Worm (Caenorhabditis elegans): Measurements from ENCODE around the gene btb-10.
"Not testable (repeated sequence)": the region's sequence is repeated elsewhere in the genome, so short reads cannot be mapped to it uniquely, and the experiment has no call there.

The btb-10 gene

DNA sequence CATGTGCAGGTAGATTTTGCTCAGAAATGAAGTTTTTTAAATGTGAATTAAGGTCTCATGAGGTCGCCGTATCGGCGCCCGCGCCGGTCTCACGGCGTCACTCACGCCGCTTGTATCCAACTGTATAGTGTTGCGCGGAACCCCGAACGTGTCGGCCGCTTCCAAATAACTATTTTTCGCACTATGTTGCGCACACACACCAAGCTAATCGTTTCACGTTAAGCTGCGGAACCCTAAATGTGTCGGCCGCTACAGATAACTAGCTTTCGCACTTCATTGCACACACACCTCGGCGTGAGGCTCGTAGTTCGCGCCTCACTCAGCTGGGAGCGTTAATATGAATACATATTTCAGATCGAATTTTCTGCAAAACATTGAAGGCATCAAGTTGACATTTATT is 13.7 kb downstream of the btb-10 start:
- TF ChIP-seq pes-1 (GFP tag; IDR thresholded peaks at IDR 0.05) = peak; percentile 19; the same call in 1 of the 2 replicates
- TF ChIP-seq tbx-37 (GFP tag; conservative IDR thresholded peaks at IDR 0.05) = no peak
- no peak for TF ChIP-seq ceh-36 (tag; optimal IDR thresholded peaks at IDR 0.05)
- no peak for TF ChIP-seq ets-7 (tag; optimal IDR thresholded peaks at IDR 0.05)
- no peak for TF ChIP-seq hmg-4 (GFP tag; optimal IDR thresholded peaks at IDR 0.05)
- TF ChIP-seq B0310.2 (tag; optimal IDR thresholded peaks at IDR 0.05) = no peak
- TF ChIP-seq tra-4 (tag; optimal IDR thresholded peaks at IDR 0.05) = no peak
- TF ChIP-seq aly-1 (tag; optimal IDR thresholded peaks at IDR 0.05) = no peak

DNA sequence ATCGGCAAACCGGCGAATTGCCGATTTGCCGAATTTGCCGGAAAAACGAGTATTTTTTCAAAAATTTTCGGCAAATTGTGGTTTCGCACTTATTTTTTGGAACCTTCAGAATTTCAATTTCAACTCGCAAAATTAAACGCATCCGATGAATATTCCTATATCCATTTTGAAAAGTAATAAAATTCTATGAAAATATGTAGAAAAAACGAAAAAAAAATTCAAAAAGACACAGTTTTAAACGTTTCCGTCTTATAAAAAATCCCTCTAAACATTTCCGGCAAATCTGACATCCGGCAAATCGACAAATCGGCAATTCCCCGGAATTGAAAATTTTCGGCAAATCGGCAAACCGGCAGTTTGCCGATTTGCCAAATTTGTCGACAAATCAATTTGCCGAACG is 14.9 kb downstream of the btb-10 start, which contains the start of gene str-148:
TSS of gene str-148 (plus strand) at position 301 of the 400 bp plus-strand sequence.
- TF ChIP-seq hmg-4 (GFP tag; optimal IDR thresholded peaks at IDR 0.05) = no peak
- TF ChIP-seq tra-4 (tag; optimal IDR thresholded peaks at IDR 0.05) = no peak
- no peak for TF ChIP-seq flt-1 (GFP tag; IDR thresholded peaks at IDR 0.05)
- TF ChIP-seq tbx-37 (GFP tag; conservative IDR thresholded peaks at IDR 0.05) = no peak
- no peak for TF ChIP-seq tbx-11 (GFP tag; IDR thresholded peaks at IDR 0.05)
- no peak for TF ChIP-seq scrt-1 (GFP tag; IDR thresholded peaks at IDR 0.05)
- TF ChIP-seq F13C5.2 (tag; optimal IDR thresholded peaks at IDR 0.05) = no peak
- no peak for TF ChIP-seq hnd-1 (tag; optimal IDR thresholded peaks at IDR 0.05)
- no peak for TF ChIP-seq B0310.2 (tag; optimal IDR thresholded peaks at IDR 0.05)
- no peak for TF ChIP-seq ets-7 (tag; optimal IDR thresholded peaks at IDR 0.05)
- TF ChIP-seq ceh-36 (tag; optimal IDR thresholded peaks at IDR 0.05) = no peak
- no peak for TF ChIP-seq sea-1 (GFP tag; conservative IDR thresholded peaks at IDR 0.05)
- no peak for TF ChIP-seq pes-1 (GFP tag; IDR thresholded peaks at IDR 0.05)
- TF ChIP-seq ama-1 (optimal IDR thresholded peaks at IDR 0.05) = no peak
- no peak for TF ChIP-seq hmbx-1 (tag; optimal IDR thresholded peaks at IDR 0.05)
- TF ChIP-seq aly-1 (tag; optimal IDR thresholded peaks at IDR 0.05) = no peak
- TF ChIP-seq ceh-13 (GFP tag; optimal IDR thresholded peaks at IDR 0.05) = no peak

DNA sequence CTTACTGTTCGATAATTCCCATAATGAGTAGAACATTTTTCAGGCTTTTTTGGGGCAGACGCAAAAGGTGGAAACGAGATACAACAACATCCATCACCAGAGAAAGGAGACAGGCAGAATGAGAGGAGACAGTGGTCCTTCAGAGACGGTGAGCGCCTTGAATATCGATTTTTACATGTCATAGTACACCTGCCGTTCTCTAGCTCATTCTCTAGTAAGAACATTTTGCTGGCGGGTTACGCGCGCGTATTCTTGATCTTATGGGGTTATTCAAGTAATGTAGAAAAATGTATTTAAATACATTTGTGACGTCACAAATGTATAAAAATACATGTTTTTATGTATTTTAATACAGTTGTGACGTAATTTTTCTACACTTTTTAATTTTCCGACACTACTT is 16.7 kb downstream of the btb-10 start, which contains the start of gene fbxb-45:
TSS of gene fbxb-45 (minus strand) at position 101 of the 400 bp plus-strand sequence.
- TF ChIP-seq tbx-37 (GFP tag; conservative IDR thresholded peaks at IDR 0.05); F13C5.2 (tag; optimal IDR thresholded peaks at IDR 0.05); scrt-1 (GFP tag; IDR thresholded peaks at IDR 0.05): not testable (repeated sequence)

DNA sequence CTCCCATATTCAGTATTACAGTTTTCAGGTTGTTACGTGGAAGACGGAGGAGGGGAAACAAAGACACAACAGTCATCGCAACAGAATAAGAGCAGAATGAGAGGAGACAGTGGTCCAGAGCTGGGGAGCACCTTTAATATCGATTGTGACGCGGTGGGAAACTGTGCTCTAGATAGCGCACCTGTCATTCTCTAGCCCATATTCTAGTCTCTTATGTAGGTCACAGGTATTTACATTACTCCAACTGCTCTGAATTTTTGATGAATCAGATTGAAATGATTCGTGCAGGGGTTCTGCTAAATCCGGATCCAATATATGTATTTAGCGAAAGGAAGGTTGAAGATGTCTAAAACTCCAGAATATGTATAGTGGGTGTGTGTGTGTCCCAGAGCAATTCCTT is 18.4 kb downstream of the btb-10 start, which contains the start of gene fbxb-41:
TSS of gene fbxb-41 (minus strand) at position 101 of the 400 bp plus-strand sequence.
- TF ChIP-seq flt-1 (GFP tag; IDR thresholded peaks at IDR 0.05) (no peak), hnd-1 (tag; optimal IDR thresholded peaks at IDR 0.05) (no peak), hmg-4 (GFP tag; optimal IDR thresholded peaks at IDR 0.05) (no peak), F13C5.2 (tag; optimal IDR thresholded peaks at IDR 0.05) (no peak), ceh-36 (tag; optimal IDR thresholded peaks at IDR 0.05) (no peak), pes-1 (GFP tag; IDR thresholded peaks at IDR 0.05) (no peak)

DNA sequence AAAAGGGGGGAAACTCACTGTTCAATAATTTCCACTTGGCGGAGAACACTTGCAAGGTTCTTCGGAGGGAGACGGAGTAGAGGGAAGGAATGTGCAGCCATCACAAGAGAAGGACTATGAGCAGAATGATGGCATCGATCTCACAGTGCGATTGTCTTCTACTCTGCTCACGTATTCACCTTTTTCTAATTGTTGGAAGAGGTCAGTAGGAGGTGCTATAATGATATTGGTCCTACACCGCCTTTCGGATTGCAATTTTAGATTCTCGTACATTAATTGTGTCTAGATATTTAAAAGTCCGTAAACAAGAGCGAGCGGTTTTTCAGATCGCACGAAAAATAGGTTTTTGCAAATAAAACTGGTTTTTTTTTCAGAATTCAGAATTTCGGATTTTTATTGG is 20.1 kb downstream of the btb-10 start, which contains the start of gene fbxb-39:
TSS of gene fbxb-39 (minus strand) at position 101 of the 400 bp plus-strand sequence.
- TF ChIP-seq flt-1 (GFP tag; IDR thresholded peaks at IDR 0.05) = no peak
- TF ChIP-seq tra-4 (tag; optimal IDR thresholded peaks at IDR 0.05) = no peak
- no peak for TF ChIP-seq ets-7 (tag; optimal IDR thresholded peaks at IDR 0.05)
- no peak for TF ChIP-seq aly-1 (tag; optimal IDR thresholded peaks at IDR 0.05)

- no peak for TF ChIP-seq tbx-11 (GFP tag; IDR thresholded peaks at IDR 0.05)
- no peak for TF ChIP-seq hmg-4 (GFP tag; optimal IDR thresholded peaks at IDR 0.05)
- no peak for TF ChIP-seq ets-7 (tag; optimal IDR thresholded peaks at IDR 0.05)
- TF ChIP-seq ama-1 (optimal IDR thresholded peaks at IDR 0.05) = no peak
- no peak for TF ChIP-seq B0310.2 (tag; optimal IDR thresholded peaks at IDR 0.05)
- TF ChIP-seq F13C5.2 (tag; optimal IDR thresholded peaks at IDR 0.05) = no peak
- TF ChIP-seq hnd-1 (tag; optimal IDR thresholded peaks at IDR 0.05) = no peak
- no peak for TF ChIP-seq ceh-13 (GFP tag; optimal IDR thresholded peaks at IDR 0.05)
- TF ChIP-seq tra-4 (tag; optimal IDR thresholded peaks at IDR 0.05) = no peak
- TF ChIP-seq ceh-36 (tag; optimal IDR thresholded peaks at IDR 0.05) = no peak
- TF ChIP-seq pes-1 (GFP tag; IDR thresholded peaks at IDR 0.05) = no peak
- TF ChIP-seq flt-1 (GFP tag; IDR thresholded peaks at IDR 0.05) = no peak
- no peak for TF ChIP-seq sea-1 (GFP tag; conservative IDR thresholded peaks at IDR 0.05)
- TF ChIP-seq aly-1 (tag; optimal IDR thresholded peaks at IDR 0.05) = no peak
- TF ChIP-seq tbx-37 (GFP tag; conservative IDR thresholded peaks at IDR 0.05) = no peak
- no peak for TF ChIP-seq scrt-1 (GFP tag; IDR thresholded peaks at IDR 0.05)
- TF ChIP-seq hmbx-1 (tag; optimal IDR thresholded peaks at IDR 0.05) = no peak
Observed at ce11 chrII:1028602-1029001, 32.0 kb downstream of the btb-10 start, which contains the start of gene math-34. TSS of gene math-34 (plus strand) at chrII:1028972.

ce11 chrII:1026670-1027069 is 33.9 kb downstream of the btb-10 start, which contains the start of gene M01D1.12:
TSS of gene M01D1.12 (plus strand) at chrII:1026970.
- TF ChIP-seq F13C5.2 (tag; optimal IDR thresholded peaks at IDR 0.05) (no peak), B0310.2 (tag; optimal IDR thresholded peaks at IDR 0.05) (no peak), aly-1 (tag; optimal IDR thresholded peaks at IDR 0.05) (no peak), flt-1 (GFP tag; IDR thresholded peaks at IDR 0.05) (no peak), sea-1 (GFP tag; conservative IDR thresholded peaks at IDR 0.05) (no peak), hmg-4 (GFP tag; optimal IDR thresholded peaks at IDR 0.05) (no peak), scrt-1 (GFP tag; IDR thresholded peaks at IDR 0.05) (no peak), ceh-36 (tag; optimal IDR thresholded peaks at IDR 0.05) (no peak), ceh-13 (GFP tag; optimal IDR thresholded peaks at IDR 0.05) (no peak), pes-1 (GFP tag; IDR thresholded peaks at IDR 0.05) (no peak), ama-1 (optimal IDR thresholded peaks at IDR 0.05) (no peak), hmbx-1 (tag; optimal IDR thresholded peaks at IDR 0.05) (no peak), tra-4 (tag; optimal IDR thresholded peaks at IDR 0.05) (no peak)

DNA sequence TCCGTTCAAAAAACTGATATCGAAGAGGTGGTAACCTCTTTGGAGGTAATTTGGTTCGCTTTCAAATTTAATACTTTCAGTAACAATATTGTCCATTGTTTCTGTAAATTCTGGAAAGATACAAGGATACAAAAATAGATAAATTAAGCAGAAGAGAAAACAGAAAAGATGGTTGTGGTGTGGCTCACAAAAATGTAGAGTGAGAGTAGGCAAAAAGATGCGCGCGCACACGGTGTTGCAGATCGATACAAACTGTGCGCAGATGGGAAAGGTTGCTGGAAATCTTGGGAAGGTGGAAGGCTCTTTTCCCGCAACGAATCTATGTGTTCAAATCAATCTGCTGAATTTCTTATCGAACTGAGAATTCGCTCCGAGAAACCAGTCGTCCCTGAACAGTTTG is 35.9 kb downstream of the btb-10 start, which contains the start of gene btb-11:
TSS of gene btb-11 (minus strand) at position 101 of the 400 bp plus-strand sequence.
- not testable (repeated sequence) for TF ChIP-seq tra-4 (tag; optimal IDR thresholded peaks at IDR 0.05); hmg-4 (GFP tag; optimal IDR thresholded peaks at IDR 0.05); ama-1 (optimal IDR thresholded peaks at IDR 0.05)

All from whole organism, early embryonic.